Worm (Caenorhabditis elegans): ENCODE results near the gene R07B7.6.

- TF ChIP-seq dao-5 (tag; optimal IDR thresholded peaks at IDR 0.05) (no peak), him-1 (tag; optimal IDR thresholded peaks at IDR 0.05) (no peak), W03F9.2 (tag; optimal IDR thresholded peaks at IDR 0.05) (no peak)
These were observed 35.0 kb downstream of the R07B7.6 start for ce11 chrV:12039755-12040154.
